Fruit fly (Drosophila melanogaster) whole organism, prepupa: Measurements from ENCODE around the gene CG33920.

Source experiments
- Blimp-1 ChIP-seq: fragments of 200-800 bp; sonication (Bioruptor generic); optimal IDR thresholded peaks from 3 replicates; lab custom pipeline; 2017; ENCODE audit warnings: missing biosample characterization, missing genetic modification characterization, mild to moderate bottlenecking, moderate library complexity, missing genetic modification reagents
- CG10631 ChIP-seq: fragments of 200-800 bp; sonication (Bioruptor generic); optimal IDR thresholded peaks from 2 replicates; lab custom pipeline; 2016; ENCODE audit warnings: missing biosample characterization, missing genetic modification characterization
- CG10669 ChIP-seq: fragments of 200-800 bp; sonication (Bioruptor generic); optimal IDR thresholded peaks from 3 replicates; lab custom pipeline; 2018; ENCODE audit warnings: missing biosample characterization, mild to moderate bottlenecking, missing genetic modification characterization, moderate library complexity
- CG11294 ChIP-seq: fragments of 200-800 bp; sonication (Bioruptor generic); IDR thresholded peaks from 2 replicates; pipeline ENCODE4 v1.3.6; 2022; ENCODE audit warnings: missing biosample characterization, missing genetic modification characterization
- CG1621 ChIP-seq: fragments of 200-800 bp; sonication (Bioruptor generic); optimal IDR thresholded peaks from 3 replicates; lab custom pipeline; 2018; ENCODE audit warnings: missing biosample characterization, mild to moderate bottlenecking, missing genetic modification characterization
- CG16779 ChIP-seq: fragments of 200-800 bp; sonication (Bioruptor generic); optimal IDR thresholded peaks from 3 replicates; lab custom pipeline; 2017; ENCODE audit warnings: missing biosample characterization, mild to moderate bottlenecking, missing genetic modification characterization
- CG3032 ChIP-seq: fragments of 200-800 bp; optimal IDR thresholded peaks from 2 replicates; lab custom pipeline; 2019; ENCODE audit warnings: missing biosample characterization, mild to moderate bottlenecking, missing genetic modification characterization, moderate library complexity
- CG31627 ChIP-seq: fragments of 200-800 bp; sonication (Bioruptor generic); optimal IDR thresholded peaks from 3 replicates; lab custom pipeline; 2016; ENCODE audit warnings: missing biosample characterization, missing genetic modification characterization
- CG32006 ChIP-seq: fragments of 200-800 bp; sonication (Bioruptor generic); optimal IDR thresholded peaks from 3 replicates; lab custom pipeline; 2017; ENCODE audit warnings: missing biosample characterization, mild to moderate bottlenecking, missing genetic modification characterization
- CG3919 ChIP-seq: fragments of 200-800 bp; sonication (Bioruptor generic); optimal IDR thresholded peaks from 3 replicates; lab custom pipeline; 2016; ENCODE audit warnings: missing biosample characterization, missing genetic modification characterization
- CG4318 ChIP-seq: fragments of 200-800 bp; sonication (Bioruptor generic); optimal IDR thresholded peaks from 3 replicates; lab custom pipeline; 2017; ENCODE audit warnings: missing biosample characterization, mild to moderate bottlenecking, missing genetic modification characterization
- CG6163 ChIP-seq: fragments of 200-800 bp; sonication (Bioruptor generic); IDR thresholded peaks from 3 replicates; pipeline ENCODE4 v1.3.6; 2022; ENCODE audit warnings: missing biosample characterization, missing genetic modification characterization
- CG6276 ChIP-seq: fragments of 200-800 bp; sonication (Bioruptor generic); optimal IDR thresholded peaks from 2 replicates; lab custom pipeline; 2017; ENCODE audit warnings: missing biosample characterization, mild to moderate bottlenecking, missing genetic modification characterization
- CG6808 ChIP-seq: fragments of 200-800 bp; sonication (Bioruptor generic); optimal IDR thresholded peaks from 3 replicates; lab custom pipeline; 2017; ENCODE audit warnings: missing biosample characterization, missing genetic modification characterization, mild to moderate bottlenecking, moderate library complexity, missing genetic modification reagents
- CG6854 ChIP-seq: fragments of 200-800 bp; sonication (Bioruptor generic); optimal IDR thresholded peaks from 2 replicates; lab custom pipeline; 2017; ENCODE audit warnings: missing biosample characterization, mild to moderate bottlenecking, missing genetic modification characterization
- CG7368 ChIP-seq: fragments of 200-800 bp; sonication (Bioruptor generic); optimal IDR thresholded peaks from 3 replicates; lab custom pipeline; 2016; ENCODE audit warnings: missing biosample characterization, missing genetic modification characterization
- CG8319 ChIP-seq: fragments of 200-800 bp; sonication (Bioruptor generic); optimal IDR thresholded peaks from 3 replicates; lab custom pipeline; 2016; ENCODE audit warnings: missing biosample characterization, missing genetic modification characterization
- Eip75B ChIP-seq: fragments of 200-800 bp; sonication (Bioruptor generic); optimal IDR thresholded peaks from 3 replicates; lab custom pipeline; 2016; ENCODE audit warnings: missing biosample characterization, missing genetic modification characterization
- Eip78C ChIP-seq: fragments of 200-800 bp; sonication (Bioruptor generic); peaks from one replicate; lab custom pipeline; 2016; ENCODE audit warnings: missing biosample characterization, missing genetic modification characterization
- Ets96B ChIP-seq: fragments of 200-800 bp; optimal IDR thresholded peaks from 2 replicates; lab custom pipeline; 2019; ENCODE audit warnings: missing biosample characterization, mild to moderate bottlenecking, missing genetic modification characterization, moderate library complexity
- Gug ChIP-seq: fragments of 200-800 bp; sonication (Bioruptor generic); IDR thresholded peaks from 2 replicates; pipeline ENCODE4 v1.3.6; 2022; ENCODE audit warnings: missing biosample characterization, missing genetic modification characterization
- Hr4 ChIP-seq: fragments of 200-800 bp; sonication (Bioruptor generic); optimal IDR thresholded peaks from 3 replicates; lab custom pipeline; 2016; ENCODE audit warnings: missing biosample characterization, missing genetic modification characterization
- Lpt ChIP-seq: fragments of 200-800 bp; sonication (Bioruptor generic); optimal IDR thresholded peaks from 3 replicates; lab custom pipeline; 2016; ENCODE audit warnings: missing biosample characterization, missing genetic modification characterization
- Smox ChIP-seq: fragments of 200-800 bp; sonication (Bioruptor generic); optimal IDR thresholded peaks from 3 replicates; lab custom pipeline; 2016; ENCODE audit warnings: missing biosample characterization, missing genetic modification characterization
- Sox102F ChIP-seq: fragments of 200-800 bp; sonication (Bioruptor generic); optimal IDR thresholded peaks from 2 replicates; lab custom pipeline; 2016; ENCODE audit warnings: missing biosample characterization, mild to moderate bottlenecking, missing genetic modification characterization
- Sox14 ChIP-seq: fragments of 200-800 bp; sonication (Bioruptor generic); optimal IDR thresholded peaks from 3 replicates; lab custom pipeline; 2016; ENCODE audit warnings: missing biosample characterization, missing genetic modification characterization
- Sox15 ChIP-seq: fragments of 200-800 bp; sonication (Bioruptor generic); optimal IDR thresholded peaks from 3 replicates; lab custom pipeline; 2016; ENCODE audit warnings: missing biosample characterization, missing genetic modification characterization
- acj6 ChIP-seq: fragments of 200-800 bp; sonication (Bioruptor generic); optimal IDR thresholded peaks from 3 replicates; lab custom pipeline; 2016; ENCODE audit warnings: missing biosample characterization, missing genetic modification characterization
- dsx ChIP-seq: fragments of 200-800 bp; optimal IDR thresholded peaks from 3 replicates; lab custom pipeline; 2019; ENCODE audit warnings: missing biosample characterization, mild to moderate bottlenecking, missing genetic modification characterization, moderate library complexity; ENCODE audit not compliant: poor library complexity, severe bottlenecking
- eg ChIP-seq: fragments of 200-800 bp; sonication (Bioruptor generic); IDR thresholded peaks from 3 replicates; pipeline ENCODE4 v1.3.6; 2022; ENCODE audit warnings: missing biosample characterization, missing genetic modification characterization
- fkh ChIP-seq: fragments of 200-800 bp; sonication (Bioruptor generic); optimal IDR thresholded peaks from 3 replicates; lab custom pipeline; 2017; ENCODE audit warnings: missing biosample characterization, mild to moderate bottlenecking, missing genetic modification characterization, moderate library complexity
- lz ChIP-seq: fragments of 200-800 bp; sonication (Bioruptor generic); optimal IDR thresholded peaks from 3 replicates; lab custom pipeline; 2016; ENCODE audit warnings: missing biosample characterization, missing genetic modification characterization
- svp ChIP-seq: fragments of 200-800 bp; sonication (Bioruptor generic); peaks from one replicate; lab custom pipeline; 2016; ENCODE audit warnings: missing biosample characterization, missing genetic modification characterization

The CG33920 gene

dm6 chr3R:31045005-31045404 lies at the start of gene CG33920:
Gene CG33920, minus strand, starts transcription at chr3R:31045105.
- TF ChIP-seq CG6276 (GFP tag; lab: Kevin White, UChicago) (no peak), CG31627 (GFP tag; lab: Kevin White, UChicago) (no peak), CG10631 (GFP tag; lab: Kevin White, UChicago) (no peak)

- no peak for TF ChIP-seq CG8319 (GFP tag; lab: Kevin White, UChicago)
- peak; percentile 14 for TF ChIP-seq svp
- TF ChIP-seq CG10669 (GFP tag; lab: Kevin White, UChicago): no peak
Measured at dm6 chr3R:31089985-31090384, 45.1 kb upstream of the CG33920 start.

- TF ChIP-seq CG6808: no peak
- TF ChIP-seq Eip78C: peak; percentile 19
- no peak for TF ChIP-seq CG7368
- TF ChIP-seq Sox102F (GFP tag; lab: Kevin White, UChicago): no peak
- TF ChIP-seq eg (GFP tag; lab: Robert Waterston, UW): peak; percentile 15; the same call in 1 of the 3 replicates
- TF ChIP-seq Eip75B: no peak
- TF ChIP-seq fkh (GFP tag; lab: Kevin White, UChicago): peak; percentile 46
- TF ChIP-seq Lpt (GFP tag; lab: Kevin White, UChicago): no peak
- peak; percentile 9 for TF ChIP-seq CG32006 (GFP tag; lab: Kevin White, UChicago)
- no peak for TF ChIP-seq CG1621 (tag; lab: Kevin White, UChicago)
- 0 out of 3 replicates have a peak, but pooled peaks have one; percentile 9 for TF ChIP-seq CG6163
- no peak for TF ChIP-seq CG16779 (tag; lab: Kevin White, UChicago)
- TF ChIP-seq CG6854: no peak
- TF ChIP-seq acj6 (GFP tag; lab: Kevin White, UChicago): no peak
- TF ChIP-seq Sox15 (GFP tag; lab: Kevin White, UChicago): no peak
- peak; percentile 1 for TF ChIP-seq CG31627 (GFP tag; lab: Kevin White, UChicago)
- TF ChIP-seq CG11294 (GFP tag; lab: Robert Waterston, UW): peak; percentile 8; the same call in 1 of the 2 replicates
Measured at dm6 chr3R:31086394-31086793, 41.5 kb upstream of the CG33920 start.

dm6 chr3R:31070732-31071131 lies 25.8 kb upstream of the CG33920 start:
- TF ChIP-seq fkh (GFP tag; lab: Kevin White, UChicago) (peak; percentile 58), Sox14 (no peak)

dm6 chr3R:31066356-31066755 lies 21.5 kb upstream of the CG33920 start:
- TF ChIP-seq CG10631 (GFP tag; lab: Kevin White, UChicago) (peak; percentile 17), dsx (GFP tag; lab: Kevin White, UChicago) (no peak), Smox (no peak), CG3919 (GFP tag; lab: Kevin White, UChicago) (peak; percentile 9), CG4318 (GFP tag; lab: Kevin White, UChicago) (no peak), Blimp-1 (no peak), Sox14 (peak; percentile 24), Ets96B (peak; percentile 32), acj6 (GFP tag; lab: Kevin White, UChicago) (no peak), CG6808 (peak; percentile 1), Gug (GFP tag; lab: Robert Waterston, UW) (no peak), CG1621 (tag; lab: Kevin White, UChicago) (peak; percentile 21), lz (peak; percentile 28), Eip78C (peak; percentile 33), Hr4 (no peak), svp (peak; percentile 98), CG3032 (tag; lab: Kevin White, UChicago) (peak; percentile 5)
